Worm (Caenorhabditis elegans): ENCODE data around the gene dnj-20.

ce11 chrII:9589667-9590066, 34.3 kb downstream of the dnj-20 start, which contains the start of gene eral-1:
- no peak for TF ChIP-seq scrt-1 (GFP tag; IDR thresholded peaks at IDR 0.05)
- no peak for TF ChIP-seq hmbx-1 (tag; optimal IDR thresholded peaks at IDR 0.05)
- no peak for TF ChIP-seq ama-1 (optimal IDR thresholded peaks at IDR 0.05)
- no peak for TF ChIP-seq hmg-4 (GFP tag; optimal IDR thresholded peaks at IDR 0.05)
- TF ChIP-seq ceh-13 (GFP tag; optimal IDR thresholded peaks at IDR 0.05): no peak
- TF ChIP-seq aly-1 (tag; optimal IDR thresholded peaks at IDR 0.05): no peak

Data from whole organism, early embryonic.